Worm (Caenorhabditis elegans) whole organism, L4/young adult: ENCODE results near the gene F17C8.6.

ENCODE experiments used
- W03F9.2 ChIP-seq: fragments of 150-350 bp; optimal IDR thresholded peaks from 2 replicates; lab custom pipeline; 2014; ENCODE audit warnings: missing biosample characterization, missing genetic modification characterization
- dao-5 ChIP-seq: sonication (generic microtip); optimal IDR thresholded peaks from 2 replicates; lab custom pipeline; 2016; ENCODE audit warnings: missing genotype, missing genetic modification characterization, moderate library complexity, missing compliant biosample characterization
- him-1 ChIP-seq: sonication (generic microtip); optimal IDR thresholded peaks from 2 replicates; lab custom pipeline; 2016; ENCODE audit warnings: missing genotype, missing genetic modification reagents, missing genetic modification characterization, missing compliant biosample characterization

ce11 chrIII:4721750-4722149, 24.1 kb downstream of the F17C8.6 start, which contains the start of gene acy-1:
- TF ChIP-seq him-1 (tag; lab: Kevin White, UChicago) (peak; percentile 70), dao-5 (tag; lab: Kevin White, UChicago) (no peak), W03F9.2 (no peak)
